Worm (Caenorhabditis elegans) whole organism, late embryonic: Measurements from ENCODE around the gene F23H12.7.

ENCODE experiments used
- K02D7.2 ChIP-seq: sonication (generic microtip); optimal IDR thresholded peaks from 2 replicates; lab custom pipeline; 2017; ENCODE audit warnings: mild to moderate bottlenecking, missing genetic modification characterization, missing compliant biosample characterization
- ceh-45 ChIP-seq: fragments of 200-800 bp; sonication (Bioruptor generic); IDR thresholded peaks from 2 replicates; pipeline ENCODE4 v1.3.6; 2022; ENCODE audit warnings: missing genetic modification reagents, missing genetic modification characterization, missing compliant biosample characterization
- fax-1 ChIP-seq: sonication (generic microtip); optimal IDR thresholded peaks from 2 replicates; lab custom pipeline; 2016; ENCODE audit warnings: missing genotype, missing genetic modification characterization, missing compliant biosample characterization
- hlh-13 ChIP-seq: fragments of 200-800 bp; sonication (Bioruptor generic); optimal IDR thresholded peaks from 2 replicates; lab custom pipeline; 2018; ENCODE audit warnings: mild to moderate bottlenecking, missing genetic modification characterization, missing compliant biosample characterization
- nfya-1 ChIP-seq: sonication (generic microtip); optimal IDR thresholded peaks from 2 replicates; lab custom pipeline; 2017; ENCODE audit warnings: missing genetic modification characterization, mild to moderate bottlenecking, missing compliant biosample characterization, antibody characterized with exemption, moderate library complexity
- zip-5 ChIP-seq: sonication (generic microtip); optimal IDR thresholded peaks from 2 replicates; lab custom pipeline; 2016; ENCODE audit warnings: missing genetic modification characterization, missing compliant biosample characterization

ce11 chrV:12343419-12343969 lies 28.0 kb upstream of the F23H12.7 start, which contains the start of gene tomm-20:
- no peak for TF ChIP-seq K02D7.2 (tag; lab: Kevin White, UChicago)
- peak; percentile 80 for TF ChIP-seq nfya-1
- TF ChIP-seq zip-5 (tag; lab: Kevin White, UChicago) = peak; percentile 16
- TF ChIP-seq hlh-13 (GFP tag; lab: Kevin White, UChicago) = peak; percentile 29
- TF ChIP-seq fax-1 (tag; lab: Kevin White, UChicago) = peak; percentile 57
- no peak for TF ChIP-seq ceh-45 (GFP tag; lab: Robert Waterston, UW)
